Fruit fly (Drosophila melanogaster) whole organism, embryonic: ENCODE data around the gene CG8312.

Experiments used
- Asciz ChIP-seq: fragments of 200-800 bp; sonication (Bioruptor generic); optimal IDR thresholded peaks from 2 replicates; lab custom pipeline; 2017; ENCODE audit warnings: missing biosample characterization, mild to moderate bottlenecking, missing genetic modification characterization, missing genetic modification reagents
- CG10543 ChIP-seq: fragments of 200-800 bp; sonication (Bioruptor generic); optimal IDR thresholded peaks from 3 replicates; lab custom pipeline; 2017; ENCODE audit warnings: missing biosample characterization, mild to moderate bottlenecking, missing genetic modification characterization, moderate library complexity
- CG12219 ChIP-seq: fragments of 200-800 bp; sonication (Bioruptor generic); optimal IDR thresholded peaks from 3 replicates; lab custom pipeline; 2018; ENCODE audit warnings: missing biosample characterization, mild to moderate bottlenecking, missing genetic modification characterization
- CG12769 ChIP-seq: fragments of 200-800 bp; sonication (Bioruptor generic); optimal IDR thresholded peaks from 2 replicates; lab custom pipeline; 2019; ENCODE audit warnings: missing biosample characterization, mild to moderate bottlenecking, missing genetic modification characterization, moderate library complexity
- CG14710 ChIP-seq: fragments of 200-800 bp; sonication (Bioruptor generic); optimal IDR thresholded peaks from 3 replicates; lab custom pipeline; 2019; ENCODE audit warnings: missing biosample characterization, mild to moderate bottlenecking, missing genetic modification characterization, moderate library complexity
- CG15269 ChIP-seq: fragments of 200-800 bp; sonication (Bioruptor generic); optimal IDR thresholded peaks from 2 replicates; lab custom pipeline; 2018; ENCODE audit warnings: missing biosample characterization, mild to moderate bottlenecking, missing genetic modification characterization, moderate library complexity
- CG15514 ChIP-seq: fragments of 200-800 bp; sonication (Bioruptor generic); optimal IDR thresholded peaks from 3 replicates; lab custom pipeline; 2017; ENCODE audit warnings: missing biosample characterization, missing genetic modification characterization, mild to moderate bottlenecking, moderate library complexity, missing genetic modification reagents
- CG16813 ChIP-seq: fragments of 200-800 bp; sonication (Bioruptor generic); IDR thresholded peaks from 3 replicates; pipeline ENCODE4 v1.3.6; 2022; ENCODE audit warnings: missing biosample characterization, missing genetic modification characterization; ENCODE audit not compliant: partially characterized antibody
- CG16815 ChIP-seq: fragments of 200-800 bp; sonication (Bioruptor generic); optimal IDR thresholded peaks from 3 replicates; lab custom pipeline; 2017; ENCODE audit warnings: missing biosample characterization, mild to moderate bottlenecking, missing genetic modification characterization
- CG16863 ChIP-seq: fragments of 200-800 bp; sonication (Bioruptor generic); optimal IDR thresholded peaks from 3 replicates; lab custom pipeline; 2016; ENCODE audit warnings: missing biosample characterization, missing genetic modification characterization
- CG17186 ChIP-seq: fragments of 200-800 bp; sonication (Bioruptor generic); optimal IDR thresholded peaks from 3 replicates; lab custom pipeline; 2017; ENCODE audit warnings: missing biosample characterization, missing genetic modification reagents, missing genetic modification characterization
- CG17385 ChIP-seq: fragments of 200-800 bp; sonication (Bioruptor generic); optimal IDR thresholded peaks from 3 replicates; lab custom pipeline; 2018; ENCODE audit warnings: missing biosample characterization, mild to moderate bottlenecking, missing genetic modification characterization
- CG18011 ChIP-seq: fragments of 200-800 bp; sonication (Bioruptor generic); optimal IDR thresholded peaks from 2 replicates; lab custom pipeline; 2017; ENCODE audit warnings: missing biosample characterization, missing genetic modification characterization, mild to moderate bottlenecking, moderate library complexity, missing genotype
- CG18619 ChIP-seq: fragments of 200-800 bp; sonication (Bioruptor generic); optimal IDR thresholded peaks from 3 replicates; lab custom pipeline; 2017; ENCODE audit warnings: missing biosample characterization, mild to moderate bottlenecking, missing genetic modification characterization
- CG2875 ChIP-seq: fragments of 200-800 bp; sonication (Bioruptor generic); optimal IDR thresholded peaks from 2 replicates; lab custom pipeline; 2017; ENCODE audit warnings: missing biosample characterization, mild to moderate bottlenecking, missing genetic modification characterization, missing genetic modification reagents
- CG4360 ChIP-seq: fragments of 200-800 bp; sonication (Bioruptor generic); IDR thresholded peaks from 2 replicates; pipeline ENCODE4 v1.3.6; 2022; ENCODE audit warnings: missing biosample characterization, missing genetic modification characterization
- CG4707 ChIP-seq: fragments of 200-800 bp; sonication (Bioruptor generic); optimal IDR thresholded peaks from 2 replicates; lab custom pipeline; 2018; ENCODE audit warnings: missing biosample characterization, mild to moderate bottlenecking, missing genetic modification characterization, moderate library complexity
- CG7928 ChIP-seq: fragments of 200-800 bp; sonication (Bioruptor generic); optimal IDR thresholded peaks from 2 replicates; lab custom pipeline; 2017; ENCODE audit warnings: missing biosample characterization, mild to moderate bottlenecking, missing genetic modification characterization
- CG8388 ChIP-seq: fragments of 200-800 bp; sonication (Bioruptor generic); optimal IDR thresholded peaks from 2 replicates; lab custom pipeline; 2019; ENCODE audit warnings: missing biosample characterization, mild to moderate bottlenecking, missing genetic modification characterization, moderate library complexity
- HLHmδ ChIP-seq: fragments of 200-800 bp; sonication (Bioruptor generic); optimal IDR thresholded peaks from 2 replicates; lab custom pipeline; 2018; ENCODE audit warnings: missing biosample characterization, mild to moderate bottlenecking, missing genetic modification characterization, moderate library complexity
- HmgZ ChIP-seq: fragments of 200-800 bp; sonication (Bioruptor generic); optimal IDR thresholded peaks from 2 replicates; lab custom pipeline; 2018; ENCODE audit warnings: missing biosample characterization, mild to moderate bottlenecking, missing genetic modification characterization
- Hr78 ChIP-seq, 2 experiments: fragments of 200-800 bp in 1 of 2; fragments of >200 bp in 1 of 2; sonication (Bioruptor generic) in 1 of 2; optimal IDR thresholded peaks; 2 replicates each; lab custom pipeline; 2017 to 2019; ENCODE audit warnings: missing biosample characterization in 2 of 2, missing genetic modification characterization in 2 of 2, mild to moderate bottlenecking in 1 of 2, moderate library complexity in 1 of 2
- MESR4 ChIP-seq: fragments of 200-800 bp; sonication (Bioruptor generic); optimal IDR thresholded peaks from 2 replicates; lab custom pipeline; 2018; ENCODE audit warnings: missing biosample characterization, mild to moderate bottlenecking, missing genetic modification characterization, moderate library complexity
- Sin3A ChIP-seq: fragments of >200 bp; optimal IDR thresholded peaks from 2 replicates; lab custom pipeline; 2018
- Xrp1 ChIP-seq: fragments of 200-800 bp; sonication (Bioruptor generic); IDR thresholded peaks from 2 replicates; pipeline ENCODE4 v1.3.6; 2022; ENCODE audit warnings: missing biosample characterization, missing genetic modification characterization
- ase ChIP-seq: fragments of 200-800 bp; sonication (Bioruptor generic); IDR thresholded peaks from 3 replicates; pipeline ENCODE4 v1.3.6; 2022; ENCODE audit warnings: missing biosample characterization, missing genetic modification characterization
- bsh ChIP-seq, 2 experiments: fragments of 200-800 bp; sonication (Bioruptor generic); optimal IDR thresholded peaks; 2 replicates each; lab custom pipeline; 2017 to 2018; ENCODE audit warnings: mild to moderate bottlenecking in 2 of 2, missing biosample characterization in 2 of 2, missing genetic modification characterization in 2 of 2, moderate library complexity in 1 of 2
- caup ChIP-seq: fragments of 200-800 bp; sonication (Bioruptor generic); optimal IDR thresholded peaks from 3 replicates; lab custom pipeline; 2017; ENCODE audit warnings: missing biosample characterization, mild to moderate bottlenecking, missing genetic modification characterization, moderate library complexity; ENCODE audit not compliant: severe bottlenecking
- cg ChIP-seq: fragments of 200-800 bp; sonication (Bioruptor generic); optimal IDR thresholded peaks from 3 replicates; lab custom pipeline; 2019; ENCODE audit warnings: missing biosample characterization, mild to moderate bottlenecking, missing genetic modification characterization, moderate library complexity
- chn ChIP-seq: fragments of 200-800 bp; sonication (Bioruptor generic); optimal IDR thresholded peaks from 2 replicates; lab custom pipeline; 2016; ENCODE audit warnings: missing biosample characterization, missing genetic modification characterization
- da ChIP-seq: fragments of 200-800 bp; sonication (Bioruptor generic); optimal IDR thresholded peaks from 2 replicates; lab custom pipeline; 2016; ENCODE audit warnings: missing biosample characterization, missing genetic modification characterization
- dati ChIP-seq: fragments of 200-800 bp; sonication (Bioruptor generic); IDR thresholded peaks from 2 replicates; pipeline ENCODE4 v1.3.6; 2022; ENCODE audit warnings: missing biosample characterization, missing genetic modification characterization
- dmrt11E ChIP-seq: fragments of 200-800 bp; sonication (Bioruptor generic); optimal IDR thresholded peaks from 3 replicates; lab custom pipeline; 2018; ENCODE audit warnings: missing biosample characterization, mild to moderate bottlenecking, missing genetic modification characterization, moderate library complexity
- ewg ChIP-seq: fragments of 200-800 bp; sonication (Bioruptor generic); optimal IDR thresholded peaks from 3 replicates; lab custom pipeline; 2017; ENCODE audit warnings: mild to moderate bottlenecking, missing biosample characterization, missing genetic modification reagents, missing genetic modification characterization
- grn ChIP-seq: fragments of 200-800 bp; sonication (Bioruptor generic); optimal IDR thresholded peaks from 3 replicates; lab custom pipeline; 2017; ENCODE audit warnings: missing biosample characterization, missing genetic modification characterization
- inv ChIP-seq: fragments of 200-800 bp; sonication (Bioruptor generic); IDR thresholded peaks from 2 replicates; pipeline ENCODE4 v1.3.6; 2022; ENCODE audit warnings: missing biosample characterization, missing genetic modification characterization; ENCODE audit not compliant: partially characterized antibody
- kni ChIP-seq: fragments of 200-800 bp; sonication (Bioruptor generic); optimal IDR thresholded peaks from 3 replicates; lab custom pipeline; 2017; ENCODE audit warnings: mild to moderate bottlenecking, missing biosample characterization, missing genetic modification reagents, missing genetic modification characterization
- lilli ChIP-seq: fragments of 200-800 bp; sonication (Bioruptor generic); optimal IDR thresholded peaks from 3 replicates; lab custom pipeline; 2016; ENCODE audit warnings: missing biosample characterization, missing genetic modification characterization
- lov ChIP-seq, 2 experiments: fragments of 200-800 bp in 1 of 2; fragments of >200 bp in 1 of 2; sonication (Bioruptor generic) in 1 of 2; IDR thresholded peaks in 1 of 2; optimal IDR thresholded peaks in 1 of 2; 2 replicates in 1 of 2; 3 replicates in 1 of 2; pipeline versions ENCODE4 v1.3.6 to Lab custom; 2017 to 2022; ENCODE audit warnings: missing biosample characterization in 1 of 2, missing genetic modification characterization in 1 of 2
- odd ChIP-seq: fragments of 200-800 bp; sonication (Bioruptor generic); optimal IDR thresholded peaks from 2 replicates; lab custom pipeline; 2017; ENCODE audit warnings: missing biosample characterization, mild to moderate bottlenecking, missing genetic modification characterization
- peb ChIP-seq: fragments of 200-800 bp; sonication (Bioruptor generic); IDR thresholded peaks from 2 replicates; pipeline ENCODE4 v1.3.6; 2022; ENCODE audit warnings: missing biosample characterization, missing genetic modification characterization
- pfk ChIP-seq: fragments of 200-800 bp; sonication (Bioruptor generic); optimal IDR thresholded peaks from 2 replicates; lab custom pipeline; 2018; ENCODE audit warnings: missing biosample characterization, mild to moderate bottlenecking, missing genetic modification characterization, moderate library complexity
- phol ChIP-seq: fragments of 200-800 bp; sonication (Bioruptor generic); optimal IDR thresholded peaks from 3 replicates; lab custom pipeline; 2018; ENCODE audit warnings: missing biosample characterization, mild to moderate bottlenecking, missing genetic modification characterization, moderate library complexity
- psq ChIP-seq: fragments of 200-800 bp; sonication (Bioruptor generic); optimal IDR thresholded peaks from 2 replicates; lab custom pipeline; 2017; ENCODE audit warnings: missing biosample characterization, missing genetic modification characterization
- sob ChIP-seq: fragments of 200-800 bp; sonication (Bioruptor generic); IDR thresholded peaks from 2 replicates; pipeline ENCODE4 v1.3.6; 2022; ENCODE audit warnings: missing biosample characterization, missing genetic modification characterization
- tio ChIP-seq: fragments of 200-800 bp; sonication (Bioruptor generic); optimal IDR thresholded peaks from 2 replicates; lab custom pipeline; 2017; ENCODE audit warnings: missing biosample characterization, missing genetic modification characterization, inconsistent platforms
- yki ChIP-seq: fragments of >200 bp; optimal IDR thresholded peaks from 3 replicates; lab custom pipeline; 2018
- zfh2 ChIP-seq: fragments of 200-800 bp; sonication (Bioruptor generic); optimal IDR thresholded peaks from 2 replicates; lab custom pipeline; 2016; ENCODE audit warnings: missing biosample characterization, missing genetic modification characterization

Gene CG8312

dm6 chr3R:9551013-9551658, 40.0 kb upstream of the CG8312 start (continued):
- peak; percentile 50 for TF ChIP-seq Asciz (GFP tag; lab: Kevin White, UChicago)
- TF ChIP-seq CG18619, result peak; percentile 5
- peak; percentile 4 for TF ChIP-seq CG15269 (tag; lab: Kevin White, UChicago)
- TF ChIP-seq grn (GFP tag; lab: Kevin White, UChicago), result no peak
- no peak for TF ChIP-seq da (GFP tag; lab: Kevin White, UChicago)
- peak; percentile 26 for TF ChIP-seq CG17186 (GFP tag; lab: Kevin White, UChicago)
- no peak for TF ChIP-seq tio
- TF ChIP-seq Hr78 (GFP tag; optimal IDR thresholded peaks at IDR 0.05; lab: Kevin White, UChicago), result peak in 1 of 2 experiments; percentile 99
- peak; percentile 25 for TF ChIP-seq lilli
- peak; percentile 63 for TF ChIP-seq pfk
- TF ChIP-seq yki (lab: Kevin White, UChicago), result peak; percentile 50
- no peak for TF ChIP-seq dmrt11E
- TF ChIP-seq caup (GFP tag; lab: Kevin White, UChicago), result peak; percentile 87
- TF ChIP-seq zfh2, result peak; percentile 16
- TF ChIP-seq phol, result no peak
- peak; percentile 32 for TF ChIP-seq CG17385 (GFP tag; lab: Kevin White, UChicago)
- no peak for TF ChIP-seq dati (GFP tag; lab: Robert Waterston, UW)
- peak; percentile 72 for TF ChIP-seq CG15514
- TF ChIP-seq sob, result no peak
- TF ChIP-seq MESR4, result peak; percentile 96
- peak; percentile 36 for TF ChIP-seq lov (optimal IDR thresholded peaks at IDR 0.05; lab: Kevin White, UChicago)
- no peak for TF ChIP-seq lov (GFP tag; IDR thresholded peaks at IDR 0.05; lab: Robert Waterston, UW)
- peak; percentile 79 for TF ChIP-seq HmgZ (tag; lab: Kevin White, UChicago)
- TF ChIP-seq CG16813 (GFP tag; lab: Robert Waterston, UW), result no peak
- TF ChIP-seq peb (GFP tag; lab: Robert Waterston, UW), result no peak
- TF ChIP-seq inv (GFP tag; lab: Robert Waterston, UW), result no peak
- peak in 1 of 2 experiments; percentile 9 for TF ChIP-seq bsh (GFP tag; optimal IDR thresholded peaks at IDR 0.05; lab: Kevin White, UChicago)
- TF ChIP-seq CG16863 (GFP tag; lab: Kevin White, UChicago), result no peak
- peak; percentile 80 for TF ChIP-seq CG12769 (tag; lab: Kevin White, UChicago)
- TF ChIP-seq ase, result no peak
- TF ChIP-seq CG7928 (GFP tag; lab: Kevin White, UChicago), result peak; percentile 60
- peak; percentile 94 for TF ChIP-seq CG10543 (GFP tag; lab: Kevin White, UChicago)
- TF ChIP-seq cg, result peak; percentile 97
- peak; percentile 62 for TF ChIP-seq CG12219 (GFP tag; lab: Kevin White, UChicago)
- peak; percentile 76 for TF ChIP-seq chn
- peak; percentile 55 for TF ChIP-seq CG2875
- TF ChIP-seq CG4707 (GFP tag; lab: Kevin White, UChicago), result peak; percentile 24
- TF ChIP-seq CG8388 (GFP tag; lab: Kevin White, UChicago), result no peak
- no peak for TF ChIP-seq CG16815
- peak; percentile 95 for TF ChIP-seq HLHmδ (GFP tag; lab: Kevin White, UChicago)
- peak; percentile 79 for TF ChIP-seq kni
- TF ChIP-seq odd, result peak; percentile 68
- TF ChIP-seq Sin3A (lab: Kevin White, UChicago), result no peak
- TF ChIP-seq CG4360 (GFP tag; lab: Robert Waterston, UW), result no peak
- TF ChIP-seq Xrp1 (GFP tag; lab: Robert Waterston, UW), result no peak
- peak; percentile 25 for TF ChIP-seq CG18011 (GFP tag; lab: Kevin White, UChicago)
- no peak for TF ChIP-seq CG14710
- peak; percentile 11 for TF ChIP-seq ewg (GFP tag; lab: Kevin White, UChicago)
- TF ChIP-seq psq (GFP tag; lab: Kevin White, UChicago), result no peak
